Worm (Caenorhabditis elegans) whole organism, L4 larva: ENCODE measurements around the gene nlp-35.

Source experiments
- F10B5.3 ChIP-seq: sonication (generic microtip); optimal IDR thresholded peaks from 2 replicates; lab custom pipeline; 2016; ENCODE audit warnings: mild to moderate bottlenecking, missing genetic modification characterization, missing compliant biosample characterization
- F26F4.8 ChIP-seq: fragments of 200-800 bp; sonication (Bioruptor generic); conservative IDR thresholded peaks from 2 replicates; pipeline ENCODE4 v1.3.6; 2022; ENCODE audit warnings: missing genetic modification characterization, missing compliant biosample characterization
- F37D6.2 ChIP-seq: sonication (generic microtip); optimal IDR thresholded peaks from 2 replicates; lab custom pipeline; 2016; ENCODE audit warnings: mild to moderate bottlenecking, missing genetic modification characterization, missing compliant biosample characterization
- T26A8.4 ChIP-seq: fragments of 200-800 bp; sonication (Bioruptor generic); IDR thresholded peaks from 2 replicates; pipeline ENCODE4 v1.3.6; 2022; ENCODE audit warnings: missing genetic modification characterization, missing compliant biosample characterization
- Y48G9A.11 ChIP-seq: fragments of 200-800 bp; sonication (Bioruptor generic); IDR thresholded peaks from 2 replicates; pipeline ENCODE4 v1.3.6; 2022; ENCODE audit warnings: missing genetic modification reagents, missing genetic modification characterization, missing compliant biosample characterization
- aha-1 ChIP-seq: fragments of 150-350 bp; peaks from one replicate; lab custom pipeline; 2014; ENCODE audit warnings: missing biosample characterization, missing genetic modification characterization
- ama-1 ChIP-seq: fragments of 150-350 bp; optimal IDR thresholded peaks from 2 replicates; lab custom pipeline; 2014; ENCODE audit warnings: inconsistent platforms, mixed read lengths
- attf-4 ChIP-seq: sonication (generic microtip); optimal IDR thresholded peaks from 3 replicates; lab custom pipeline; 2017; ENCODE audit warnings: missing biosample characterization, missing genetic modification characterization
- ceh-20 ChIP-seq: fragments of 200-800 bp; sonication (Bioruptor generic); IDR thresholded peaks from 2 replicates; pipeline ENCODE4 v1.3.6; 2022; ENCODE audit warnings: missing genetic modification reagents, missing genetic modification characterization, missing compliant biosample characterization
- ceh-32 ChIP-seq: sonication (generic microtip); optimal IDR thresholded peaks from 2 replicates; lab custom pipeline; 2016; ENCODE audit warnings: mild to moderate bottlenecking, missing genetic modification characterization, missing compliant biosample characterization; ENCODE audit not compliant: poor library complexity
- daf-16 ChIP-seq, 3 experiments: sonication (generic microtip); optimal IDR thresholded peaks; 2 replicates each; lab custom pipeline; 2016 to 2017; ENCODE audit warnings: missing genetic modification characterization in 3 of 3, missing genetic modification reagents in 3 of 3, mild to moderate bottlenecking in 2 of 3, missing compliant biosample characterization in 2 of 3, missing biosample characterization in 1 of 3, moderate library complexity in 1 of 3
- duxl-1 ChIP-seq: sonication (generic microtip); optimal IDR thresholded peaks from 2 replicates; lab custom pipeline; 2016; ENCODE audit warnings: mild to moderate bottlenecking, missing genetic modification characterization, moderate library complexity, missing compliant biosample characterization; ENCODE audit not compliant: poor library complexity
- dve-1 ChIP-seq: sonication (generic microtip); optimal IDR thresholded peaks from 2 replicates; lab custom pipeline; 2017; ENCODE audit warnings: antibody characterized with exemption, mild to moderate bottlenecking, missing genetic modification characterization, missing compliant biosample characterization; ENCODE audit not compliant: insufficient read depth
- egl-27 ChIP-seq: sonication (generic microtip); optimal IDR thresholded peaks from 3 replicates; lab custom pipeline; 2017; ENCODE audit warnings: missing biosample characterization, missing genetic modification reagents, missing genetic modification characterization
- fkh-10 ChIP-seq: fragments of 150-350 bp; optimal IDR thresholded peaks from 2 replicates; lab custom pipeline; 2014; ENCODE audit warnings: missing biosample characterization, missing genetic modification reagents, missing genetic modification characterization
- hif-1 ChIP-seq, 2 experiments: sonication (generic microtip); optimal IDR thresholded peaks; 2 replicates each; lab custom pipeline; 2016 to 2017; ENCODE audit warnings: missing compliant biosample characterization in 2 of 2, missing genetic modification characterization in 2 of 2, missing genetic modification reagents in 2 of 2, missing genotype in 2 of 2, mild to moderate bottlenecking in 1 of 2
- jun-1 ChIP-seq: fragments of 150-350 bp; optimal IDR thresholded peaks from 2 replicates; lab custom pipeline; 2014; ENCODE audit warnings: missing biosample characterization, missing genetic modification reagents, missing genetic modification characterization
- lim-7 ChIP-seq: fragments of 200-800 bp; sonication (Bioruptor generic); IDR thresholded peaks from 2 replicates; pipeline ENCODE4 v1.3.6; 2022; ENCODE audit warnings: missing genetic modification characterization, missing compliant biosample characterization
- lin-39 ChIP-seq: fragments of 150-350 bp; optimal IDR thresholded peaks from 2 replicates; lab custom pipeline; 2014; ENCODE audit warnings: missing biosample characterization, missing genetic modification reagents, missing genetic modification characterization
- madf-9 ChIP-seq: fragments of 200-800 bp; sonication (Bioruptor generic); conservative IDR thresholded peaks from 2 replicates; pipeline ENCODE4 v1.3.6; 2022; ENCODE audit warnings: missing genetic modification reagents, missing genetic modification characterization, missing compliant biosample characterization
- mdt-29 ChIP-seq: fragments of 200-800 bp; sonication (Bioruptor generic); IDR thresholded peaks from 2 replicates; pipeline ENCODE4 v1.3.6; 2022; ENCODE audit warnings: missing genetic modification reagents, missing genetic modification characterization, missing compliant biosample characterization
- mep-1 ChIP-seq: fragments of 150-350 bp; sonication (generic microtip); optimal IDR thresholded peaks from 3 replicates; lab custom pipeline; 2014; ENCODE audit warnings: missing biosample characterization, missing genetic modification characterization
- mxl-2 ChIP-seq: fragments of 200-800 bp; sonication (Bioruptor generic); conservative IDR thresholded peaks from 2 replicates; pipeline ENCODE4 v1.3.6; 2022; ENCODE audit warnings: missing genetic modification reagents, missing genetic modification characterization, missing compliant biosample characterization
- nhr-10 ChIP-seq: fragments of 150-350 bp; optimal IDR thresholded peaks from 2 replicates; lab custom pipeline; 2014; ENCODE audit warnings: missing biosample characterization, missing genetic modification characterization
- nhr-25 ChIP-seq: sonication (generic microtip); optimal IDR thresholded peaks from 2 replicates; lab custom pipeline; 2017; ENCODE audit warnings: missing genetic modification characterization, mild to moderate bottlenecking, missing compliant biosample characterization, antibody characterized with exemption, moderate library complexity, borderline replicate concordance; ENCODE audit not compliant: insufficient read depth
- nhr-28 ChIP-seq: fragments of 150-350 bp; optimal IDR thresholded peaks from 2 replicates; lab custom pipeline; 2014; ENCODE audit warnings: missing biosample characterization, missing genetic modification characterization
- nhr-42 ChIP-seq: fragments of 200-800 bp; sonication (Bioruptor generic); IDR thresholded peaks from 2 replicates; pipeline ENCODE4 v1.3.6; 2022; ENCODE audit warnings: missing genetic modification characterization, missing compliant biosample characterization
- nhr-6 ChIP-seq: fragments of 150-350 bp; optimal IDR thresholded peaks from 2 replicates; lab custom pipeline; 2014; ENCODE audit warnings: missing biosample characterization, missing genetic modification characterization
- saeg-2 ChIP-seq: fragments of 200-800 bp; sonication (Bioruptor generic); IDR thresholded peaks from 2 replicates; pipeline ENCODE4 v1.3.6; 2022; ENCODE audit warnings: missing genetic modification reagents, missing genetic modification characterization, missing compliant biosample characterization
- skn-1 ChIP-seq: fragments of 150-350 bp; optimal IDR thresholded peaks from 2 replicates; lab custom pipeline; 2014; ENCODE audit warnings: missing biosample characterization, missing genetic modification characterization
- snpc-1.2 ChIP-seq: fragments of 200-800 bp; sonication (Bioruptor generic); IDR thresholded peaks from 2 replicates; pipeline ENCODE4 v1.3.6; 2022; ENCODE audit warnings: missing genetic modification reagents, missing genetic modification characterization, missing compliant biosample characterization
- tag-97 ChIP-seq: fragments of 200-800 bp; sonication (Bioruptor generic); IDR thresholded peaks from 2 replicates; pipeline ENCODE4 v1.3.6; 2022; ENCODE audit warnings: missing genetic modification characterization, missing compliant biosample characterization
- tra-1 ChIP-seq: fragments of 200-800 bp; sonication (Bioruptor generic); IDR thresholded peaks from 2 replicates; pipeline ENCODE4 v1.3.6; 2022; ENCODE audit warnings: missing genetic modification reagents, missing genetic modification characterization, missing compliant biosample characterization
- unc-39 ChIP-seq: sonication (generic microtip); optimal IDR thresholded peaks from 2 replicates; lab custom pipeline; 2017; ENCODE audit warnings: missing biosample characterization, missing genetic modification characterization
- unc-62 ChIP-seq, 3 experiments: fragments of 150-350 bp in 1 of 3; sonication (generic microtip); optimal IDR thresholded peaks in 2 of 3; peaks in 1 of 3; 1 replicate in 1 of 3; 2 replicates in 2 of 3; lab custom pipeline; 2014 to 2017; ENCODE audit warnings: missing biosample characterization in 3 of 3, missing genetic modification characterization in 3 of 3, missing genetic modification reagents in 3 of 3, missing genotype in 1 of 3
- zip-2 ChIP-seq: fragments of 150-350 bp; optimal IDR thresholded peaks from 2 replicates; lab custom pipeline; 2014; ENCODE audit warnings: missing biosample characterization, missing genetic modification characterization
- ztf-7 ChIP-seq: fragments of 150-350 bp; optimal IDR thresholded peaks from 2 replicates; lab custom pipeline; 2014; ENCODE audit warnings: missing biosample characterization, missing genetic modification characterization

Gene nlp-35

DNA sequence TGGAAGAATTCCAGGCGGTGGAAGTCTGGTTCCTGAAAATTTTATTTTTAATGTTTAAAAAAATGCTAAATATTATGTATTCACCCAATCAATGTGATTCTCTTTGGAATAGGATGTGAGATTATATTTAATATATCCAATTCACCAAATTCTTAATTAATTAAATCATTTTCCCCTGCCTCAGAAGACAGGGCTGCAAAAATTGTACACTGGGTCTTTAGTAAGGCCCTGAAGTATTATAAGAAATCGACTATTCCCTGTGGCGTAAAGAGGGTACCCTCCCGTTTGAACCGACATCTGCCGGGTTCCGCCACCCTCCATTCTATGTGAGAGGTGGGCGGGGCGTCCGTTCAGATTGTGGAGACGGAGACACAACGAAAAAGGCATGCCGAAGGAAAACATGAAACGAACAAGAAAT, 7.5 kb downstream of the nlp-35 start (continued):
- TF ChIP-seq F26F4.8 (no peak), ztf-7 (tag; lab: Kevin White, UChicago) (peak; percentile 19), Y48G9A.11 (GFP tag; lab: Robert Waterston, UW) (peak; percentile 68; the same call in 1 of the 2 replicates), mxl-2 (no peak), ceh-32 (peak; percentile 46), lim-7 (GFP tag; lab: Robert Waterston, UW) (0 out of 2 replicates have a peak, but pooled peaks have one; percentile 26), unc-39 (tag; lab: Kevin White, UChicago) (no peak), F37D6.2 (peak; percentile 53), lin-39 (tag; lab: Kevin White, UChicago) (no peak), duxl-1 (peak; percentile 62), ama-1 (lab: Kevin White, UChicago) (peak; percentile 52), T26A8.4 (GFP tag; lab: Robert Waterston, UW) (peak; percentile 81), dve-1 (tag; lab: Kevin White, UChicago) (peak; percentile 89), fkh-10 (GFP tag; lab: Kevin White, UChicago) (peak; percentile 38), nhr-25 (tag; lab: Kevin White, UChicago) (peak; percentile 17), jun-1 (tag; lab: Kevin White, UChicago) (peak; percentile 1), madf-9 (0 out of 2 replicates have a peak, but pooled peaks have one; percentile 40), nhr-42 (GFP tag; lab: Robert Waterston, UW) (no peak), mdt-29 (GFP tag; lab: Robert Waterston, UW) (0 out of 2 replicates have a peak, but pooled peaks have one; percentile 28), F10B5.3 (tag; lab: Kevin White, UChicago) (peak; percentile 86), unc-62 (GFP tag; optimal IDR thresholded peaks at IDR 0.05 in 1 of 2; lab: Kevin White, UChicago) (peak in 1 of 2 experiments; percentile 86), unc-62 (tag; optimal IDR thresholded peaks at IDR 0.05; lab: Kevin White, UChicago) (no peak), tra-1 (0 out of 2 replicates have a peak, but pooled peaks have one; percentile 17), ceh-20 (peak; percentile 40; the same call in 1 of the 2 replicates), snpc-1.2 (GFP tag; lab: Robert Waterston, UW) (peak; percentile 50)

ce11 chrIV:9510439-9510838, 8.3 kb downstream of the nlp-35 start, which contains the start of gene C33A12.4:
C33A12.4 (minus strand) TSS chrIV:9510569.
- TF ChIP-seq nhr-10, result no peak
- TF ChIP-seq skn-1 (tag; lab: Kevin White, UChicago), result no peak
- TF ChIP-seq mep-1, result no peak
- TF ChIP-seq nhr-42 (GFP tag; lab: Robert Waterston, UW), result 0 out of 2 replicates have a peak, but pooled peaks have one; percentile 10
- no peak for TF ChIP-seq zip-2
- TF ChIP-seq ama-1 (lab: Kevin White, UChicago), result peak; percentile 28
- TF ChIP-seq, all 104 proteins: peak for 2

DNA sequence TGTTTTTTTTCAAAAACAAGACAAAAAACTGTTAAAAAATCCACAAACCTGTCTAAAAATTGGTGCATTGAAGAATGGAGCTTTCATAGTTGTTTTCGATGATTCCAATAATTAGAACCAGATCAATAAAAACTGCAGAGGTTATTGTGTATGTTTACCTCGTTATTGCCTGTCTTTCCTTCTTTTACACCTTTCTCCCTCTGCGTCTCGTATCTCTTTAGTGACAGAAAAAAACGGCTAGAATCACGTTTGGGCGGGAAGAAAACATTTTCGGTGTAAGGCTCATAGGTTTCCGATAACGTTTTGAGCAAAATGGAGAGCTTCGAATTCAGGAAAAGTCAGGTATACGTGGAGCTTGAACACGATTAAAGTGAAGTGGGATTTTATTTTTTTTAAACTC, 10.1 kb downstream of the nlp-35 start, which contains the start of gene ethe-1:
Gene ethe-1, minus strand, starts transcription at position 150 of the 400 bp plus-strand sequence.
- TF ChIP-seq aha-1 (tag; lab: Kevin White, UChicago) (peak; percentile 85), ama-1 (lab: Kevin White, UChicago) (no peak), attf-4 (tag; lab: Kevin White, UChicago) (no peak), egl-27 (tag; lab: Kevin White, UChicago) (no peak), saeg-2 (GFP tag; lab: Robert Waterston, UW) (no peak), nhr-28 (tag; lab: Kevin White, UChicago) (peak; percentile 17), tag-97 (no peak), daf-16 (GFP tag; optimal IDR thresholded peaks at IDR 0.05; lab: Kevin White, UChicago) (no peak), daf-16 (tag; optimal IDR thresholded peaks at IDR 0.05; lab: Kevin White, UChicago) (peak; percentile 84), unc-62 (GFP tag; optimal IDR thresholded peaks at IDR 0.05 in 1 of 2; lab: Kevin White, UChicago) (no peak), unc-62 (tag; optimal IDR thresholded peaks at IDR 0.05; lab: Kevin White, UChicago) (no peak), nhr-6 (tag; lab: Kevin White, UChicago) (peak; percentile 26), dve-1 (tag; lab: Kevin White, UChicago) (peak; percentile 28), hif-1 (tag; optimal IDR thresholded peaks at IDR 0.05; lab: Kevin White, UChicago) (peak; percentile 82 to 92), fkh-10 (GFP tag; lab: Kevin White, UChicago) (no peak)
